Fruit fly (Drosophila melanogaster): ENCODE measurements around the gene CG32270.
A peak's percentile ranks its signal among the peaks of the same experiment; 100 is the strongest.

CG32270 gene

DNA sequence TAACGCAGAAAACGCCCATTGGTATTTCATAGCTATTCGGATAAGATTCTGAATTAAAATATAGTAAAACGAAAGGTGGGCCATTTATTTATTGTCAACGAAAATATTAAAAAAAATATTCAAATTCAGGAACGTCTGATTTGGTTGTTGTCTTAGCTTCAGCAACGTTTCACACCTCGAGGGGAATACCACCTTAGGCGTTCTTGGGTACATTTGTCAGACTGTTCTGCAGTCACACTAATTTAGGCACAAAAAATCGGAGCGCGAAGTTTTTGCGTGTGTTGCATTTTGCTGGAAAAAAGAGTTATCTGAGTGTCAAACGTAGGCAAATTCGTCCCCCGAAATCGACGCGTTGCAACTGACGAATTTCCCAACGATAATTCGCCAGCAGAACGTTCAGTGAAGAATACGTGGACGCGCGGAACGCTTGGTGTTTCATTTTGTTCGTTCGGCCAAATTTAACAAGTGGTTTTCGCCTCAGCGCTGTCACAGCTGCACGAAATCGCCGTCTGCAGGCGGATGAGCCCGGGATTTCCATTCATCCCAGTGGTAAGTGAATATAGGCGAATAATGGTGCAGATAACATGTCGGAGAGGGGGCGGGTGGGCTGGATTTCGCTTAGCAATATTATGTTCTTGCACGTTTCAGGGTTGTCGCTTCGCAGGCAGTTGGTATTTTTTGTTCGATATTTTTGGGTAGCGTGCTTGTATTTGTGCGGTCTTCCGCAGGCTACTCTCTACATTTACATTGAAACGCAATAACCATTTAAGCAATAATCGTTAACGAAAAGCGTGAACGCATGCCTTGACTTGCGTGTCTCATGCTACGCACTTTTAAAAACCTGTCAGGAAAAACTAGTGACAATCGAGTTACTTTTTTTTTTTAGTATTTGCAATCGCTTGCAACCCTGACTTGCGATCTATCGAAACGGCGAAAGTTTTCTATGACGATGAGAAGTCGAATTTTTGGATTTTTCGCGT, 16.2 kb upstream of the CG32270 start, which contains the start of gene Larp4B (continued):
- TF ChIP-seq D (optimal IDR thresholded peaks at IDR 0.05): peak; percentile 30
- TF ChIP-seq D (GFP tag; optimal IDR thresholded peaks at IDR 0.05): no peak
- TF ChIP-seq pb (GFP tag; optimal IDR thresholded peaks at IDR 0.05): no peak
- TF ChIP-seq PHDP (tag; optimal IDR thresholded peaks at IDR 0.05): peak; percentile 2
- TF ChIP-seq CG18262 (tag; optimal IDR thresholded peaks at IDR 0.05): no peak
- no peak for TF ChIP-seq CG13296 (GFP tag; optimal IDR thresholded peaks at IDR 0.05)
- TF ChIP-seq sisA (GFP tag; IDR thresholded peaks at IDR 0.05): no peak
- TF ChIP-seq H2.0 (GFP tag; IDR thresholded peaks at IDR 0.05): no peak
- no peak for TF ChIP-seq rib (GFP tag; IDR thresholded peaks at IDR 0.05)
- TF ChIP-seq sr (GFP tag; IDR thresholded peaks at IDR 0.05): no peak
- TF ChIP-seq CG7556 (GFP tag; optimal IDR thresholded peaks at IDR 0.05): no peak
- TF ChIP-seq cg (GFP tag; optimal IDR thresholded peaks at IDR 0.05): no peak
- no peak for TF ChIP-seq wor (GFP tag; IDR thresholded peaks at IDR 0.05)
- no peak for TF ChIP-seq Hr78 (GFP tag; optimal IDR thresholded peaks at IDR 0.05)
- TF ChIP-seq CG6272 (GFP tag; IDR thresholded peaks at IDR 0.05): no peak
- no peak for TF ChIP-seq dan (GFP tag; IDR thresholded peaks at IDR 0.05)
- peak; percentile 23; the same call in 1 of the 2 replicates for TF ChIP-seq MBD-R2 (GFP tag; IDR thresholded peaks at IDR 0.05)
- no peak for TF ChIP-seq tna (GFP tag; IDR thresholded peaks at IDR 0.05; ENCODE audit: partially characterized antibody)
- TF ChIP-seq CG12299 (tag; optimal IDR thresholded peaks at IDR 0.05): no peak
- no peak for TF ChIP-seq hth (optimal IDR thresholded peaks at IDR 0.05)
- TF ChIP-seq sens (GFP tag): peak; percentile 80
- TF ChIP-seq mld (GFP tag; IDR thresholded peaks at IDR 0.05; ENCODE audit: partially characterized antibody): 0 out of 3 replicates have a peak, but pooled peaks have one; percentile 39
- TF ChIP-seq CG11560 (tag; IDR thresholded peaks at IDR 0.05): no peak
- no peak for TF ChIP-seq Hmx (GFP tag; optimal IDR thresholded peaks at IDR 0.05)
- no peak for TF ChIP-seq schlank (tag; optimal IDR thresholded peaks at IDR 0.05)
- no peak for TF ChIP-seq CG16815 (GFP tag; optimal IDR thresholded peaks at IDR 0.05)
- peak; percentile 72 for TF ChIP-seq CG13287 (GFP tag; IDR thresholded peaks at IDR 0.05; ENCODE audit: partially characterized antibody)
- peak; percentile 23 for TF ChIP-seq CG7987 (GFP tag; optimal IDR thresholded peaks at IDR 0.05)
- no peak for TF ChIP-seq onecut (GFP tag; IDR thresholded peaks at IDR 0.05)
- no peak for TF ChIP-seq tgo (GFP tag; IDR thresholded peaks at IDR 0.05)
- TF ChIP-seq dm (GFP tag; optimal IDR thresholded peaks at IDR 0.05): peak; percentile 80
- no peak for TF ChIP-seq CG4820 (GFP tag; optimal IDR thresholded peaks at IDR 0.05)
- TF ChIP-seq ewg (GFP tag; optimal IDR thresholded peaks at IDR 0.05): no peak
- TF ChIP-seq CG16779 (GFP tag; IDR thresholded peaks at IDR 0.05): no peak
- no peak for TF ChIP-seq CG18619 (GFP tag; optimal IDR thresholded peaks at IDR 0.05)
- peak; percentile 8 for TF ChIP-seq fu2 (GFP tag; optimal IDR thresholded peaks at IDR 0.05)
- no peak for TF ChIP-seq CG31365 (tag; optimal IDR thresholded peaks at IDR 0.05)
- peak; percentile 41 for TF ChIP-seq Hmr (GFP tag; optimal IDR thresholded peaks at IDR 0.05)
- TF ChIP-seq HLH54F (GFP tag; optimal IDR thresholded peaks at IDR 0.05): no peak
- peak; percentile 35 for TF ChIP-seq HmgD (GFP tag; optimal IDR thresholded peaks at IDR 0.05)
- no peak for TF ChIP-seq CG6689 (GFP tag; IDR thresholded peaks at IDR 0.05)
- TF ChIP-seq CG8765 (GFP tag; IDR thresholded peaks at IDR 0.05): no peak
- TF ChIP-seq crc (GFP tag; optimal IDR thresholded peaks at IDR 0.05): no peak
- TF ChIP-seq al (GFP tag; IDR thresholded peaks at IDR 0.05): no peak
- TF ChIP-seq danr (GFP tag; IDR thresholded peaks at IDR 0.05): no peak
- TF ChIP-seq p53 (GFP tag; optimal IDR thresholded peaks at IDR 0.05): peak; percentile 51
- no peak for TF ChIP-seq CG1602 (GFP tag; optimal IDR thresholded peaks at IDR 0.05)
- no peak for TF ChIP-seq ssp (GFP tag; IDR thresholded peaks at IDR 0.05)
- no peak for TF ChIP-seq Aef1 (GFP tag; IDR thresholded peaks at IDR 0.05)
- peak in 1 of 2 experiments; percentile 30 for TF ChIP-seq Pdp1 (GFP tag; optimal IDR thresholded peaks at IDR 0.05)
